Worm (Caenorhabditis elegans): ENCODE measurements around the gene F53F1.2.

DNA sequence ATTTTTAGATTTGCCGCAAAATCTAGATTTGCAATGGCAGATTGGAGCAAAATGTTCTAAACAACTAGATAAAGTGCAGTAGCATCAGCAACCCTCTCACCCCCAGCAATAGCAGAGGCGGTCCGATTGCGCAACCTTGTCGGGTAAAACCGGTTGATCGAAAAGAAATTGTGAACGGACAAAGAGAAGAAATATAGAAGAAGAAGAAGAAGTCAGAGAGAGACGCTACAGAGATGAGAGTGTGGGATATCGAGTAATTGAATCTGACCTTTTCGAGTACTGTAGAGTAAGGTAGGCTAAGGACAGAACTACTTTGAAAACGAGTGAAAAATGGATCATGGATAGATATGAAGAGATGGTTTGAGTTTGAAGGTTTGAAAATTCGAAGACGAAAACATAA is 30.8 kb upstream of the F53F1.2 start:
- TF ChIP-seq ama-1 (optimal IDR thresholded peaks at IDR 0.05): no peak
- TF ChIP-seq tbx-37 (GFP tag; conservative IDR thresholded peaks at IDR 0.05): no peak
- TF ChIP-seq B0310.2 (tag; optimal IDR thresholded peaks at IDR 0.05): no peak
- TF ChIP-seq flt-1 (GFP tag; IDR thresholded peaks at IDR 0.05): no peak
- TF ChIP-seq pes-1 (GFP tag; IDR thresholded peaks at IDR 0.05): no peak
- no peak for TF ChIP-seq hmbx-1 (tag; optimal IDR thresholded peaks at IDR 0.05)
- TF ChIP-seq aly-1 (tag; optimal IDR thresholded peaks at IDR 0.05): no peak
- TF ChIP-seq scrt-1 (GFP tag; IDR thresholded peaks at IDR 0.05): no peak
- no peak for TF ChIP-seq tbx-11 (GFP tag; IDR thresholded peaks at IDR 0.05)
- TF ChIP-seq tra-4 (tag; optimal IDR thresholded peaks at IDR 0.05): no peak
- no peak for TF ChIP-seq sea-1 (GFP tag; conservative IDR thresholded peaks at IDR 0.05)

Measured in whole organism, early embryonic.